Worm (Caenorhabditis elegans): ENCODE data around the gene K01A2.4.
A peak's percentile ranks its signal among the peaks of the same experiment; 100 is the strongest.

K01A2.4 gene

ce11 chrII:337233-337832, 30.1 kb downstream of the K01A2.4 start, which contains the start of gene cpn-2:
cpn-2 (plus strand) TSS chrII:337782.
- no peak for TF ChIP-seq unc-62 (GFP tag; optimal IDR thresholded peaks at IDR 0.05)
- TF ChIP-seq nhr-28 (tag; optimal IDR thresholded peaks at IDR 0.05) = no peak
- TF ChIP-seq nhr-43 (tag; optimal IDR thresholded peaks at IDR 0.05; ENCODE audit: poor library complexity, severe bottlenecking) = no peak
- no peak for TF ChIP-seq mml-1 (tag; optimal IDR thresholded peaks at IDR 0.05)
- TF ChIP-seq daf-12 (tag; optimal IDR thresholded peaks at IDR 0.05) = no peak
- TF ChIP-seq elt-3 (tag; optimal IDR thresholded peaks at IDR 0.05) = no peak
- no peak for TF ChIP-seq unc-39 (tag; optimal IDR thresholded peaks at IDR 0.05)
- no peak for TF ChIP-seq ceh-9 (tag; optimal IDR thresholded peaks at IDR 0.05)
- no peak for TF ChIP-seq fkh-2 (tag; optimal IDR thresholded peaks at IDR 0.05)
- TF ChIP-seq lsy-12 (tag; optimal IDR thresholded peaks at IDR 0.05) = no peak
- no peak for TF ChIP-seq ceh-82 (tag; optimal IDR thresholded peaks at IDR 0.05)
- TF ChIP-seq jun-1 (tag; optimal IDR thresholded peaks at IDR 0.05) = no peak
- TF ChIP-seq R02D3.7 (tag; optimal IDR thresholded peaks at IDR 0.05) = no peak
- TF ChIP-seq egl-27 (tag; optimal IDR thresholded peaks at IDR 0.05) = no peak
- no peak for TF ChIP-seq ztf-11 (tag; optimal IDR thresholded peaks at IDR 0.05)
- TF ChIP-seq sea-2 (GFP tag; optimal IDR thresholded peaks at IDR 0.05) = no peak
- TF ChIP-seq zag-1 (tag; optimal IDR thresholded peaks at IDR 0.05) = no peak
- TF ChIP-seq ceh-16 (tag; optimal IDR thresholded peaks at IDR 0.05) = no peak
- no peak for TF ChIP-seq nhr-67 (tag; optimal IDR thresholded peaks at IDR 0.05)

- TF ChIP-seq unc-39 (tag; optimal IDR thresholded peaks at IDR 0.05) (no peak), ceh-16 (tag; optimal IDR thresholded peaks at IDR 0.05) (no peak), snpc-4 (tag; optimal IDR thresholded peaks at IDR 0.05) (no peak)
These were observed 33.0 kb downstream of the K01A2.4 start, which contains the start of gene clc-31 for ce11 chrII:340224-340623. clc-31 (plus strand) TSS chrII:340524.

- TF ChIP-seq lsy-12 (tag; optimal IDR thresholded peaks at IDR 0.05) = no peak
- no peak for TF ChIP-seq unc-39 (tag; optimal IDR thresholded peaks at IDR 0.05)
- no peak for TF ChIP-seq hmg-11 (tag; optimal IDR thresholded peaks at IDR 0.05)
- TF ChIP-seq nhr-28 (tag; optimal IDR thresholded peaks at IDR 0.05) = no peak
- no peak for TF ChIP-seq sea-2 (GFP tag; optimal IDR thresholded peaks at IDR 0.05)
- no peak for TF ChIP-seq egl-27 (tag; optimal IDR thresholded peaks at IDR 0.05)
- no peak for TF ChIP-seq ceh-16 (tag; optimal IDR thresholded peaks at IDR 0.05)
- no peak for TF ChIP-seq eor-1 (tag; optimal IDR thresholded peaks at IDR 0.05)
- no peak for TF ChIP-seq ceh-28 (tag; optimal IDR thresholded peaks at IDR 0.05)
- no peak for TF ChIP-seq ztf-4 (tag; optimal IDR thresholded peaks at IDR 0.05)
- no peak for TF ChIP-seq mml-1 (tag; optimal IDR thresholded peaks at IDR 0.05)
- TF ChIP-seq elt-1 (tag; optimal IDR thresholded peaks at IDR 0.05) = no peak
These were observed 33.5 kb downstream of the K01A2.4 start for ce11 chrII:340714-341113.

ce11 chrII:341282-341681, 34.0 kb downstream of the K01A2.4 start:
- TF ChIP-seq nfya-1 (tag; optimal IDR thresholded peaks at IDR 0.05; ENCODE audit: insufficient read depth) (peak; percentile 97), nhr-12 (tag; optimal IDR thresholded peaks at IDR 0.05) (no peak)

- no peak for TF ChIP-seq jun-1 (tag; optimal IDR thresholded peaks at IDR 0.05)
- TF ChIP-seq pqm-1 (tag; optimal IDR thresholded peaks at IDR 0.05) = no peak
- TF ChIP-seq ama-1 (optimal IDR thresholded peaks at IDR 0.05) = no peak
- TF ChIP-seq hmg-11 (tag; optimal IDR thresholded peaks at IDR 0.05) = peak; percentile 77
- TF ChIP-seq lsy-12 (tag; optimal IDR thresholded peaks at IDR 0.05) = no peak
- TF ChIP-seq aly-2 (tag; optimal IDR thresholded peaks at IDR 0.05) = no peak
- TF ChIP-seq elt-1 (tag; optimal IDR thresholded peaks at IDR 0.05) = no peak
- TF ChIP-seq ceh-28 (tag; optimal IDR thresholded peaks at IDR 0.05) = no peak
- TF ChIP-seq elt-3 (tag; optimal IDR thresholded peaks at IDR 0.05) = no peak
- no peak for TF ChIP-seq ZK546.5 (tag; optimal IDR thresholded peaks at IDR 0.05)
- no peak for TF ChIP-seq nhr-12 (tag; optimal IDR thresholded peaks at IDR 0.05)
- TF ChIP-seq elt-2 (tag; optimal IDR thresholded peaks at IDR 0.05) = no peak
- TF ChIP-seq snpc-4 (tag; optimal IDR thresholded peaks at IDR 0.05) = no peak
- no peak for TF ChIP-seq ceh-9 (tag; optimal IDR thresholded peaks at IDR 0.05)
- TF ChIP-seq zag-1 (tag; optimal IDR thresholded peaks at IDR 0.05) = no peak
- no peak for TF ChIP-seq skn-1 (tag; optimal IDR thresholded peaks at IDR 0.05)
- TF ChIP-seq fos-1 (tag; optimal IDR thresholded peaks at IDR 0.05) = no peak
- TF ChIP-seq nhr-23 (tag; optimal IDR thresholded peaks at IDR 0.05) = no peak
- no peak for TF ChIP-seq nhr-237 (tag; optimal IDR thresholded peaks at IDR 0.05)
- no peak for TF ChIP-seq eor-1 (tag; optimal IDR thresholded peaks at IDR 0.05)
- peak; percentile 55 for TF ChIP-seq nfya-1 (tag; optimal IDR thresholded peaks at IDR 0.05; ENCODE audit: insufficient read depth)
- no peak for TF ChIP-seq ceh-82 (tag; optimal IDR thresholded peaks at IDR 0.05)
- TF ChIP-seq lin-15B (tag; optimal IDR thresholded peaks at IDR 0.05) = peak; percentile 28
- no peak for TF ChIP-seq fkh-2 (tag; optimal IDR thresholded peaks at IDR 0.05)
- TF ChIP-seq ceh-16 (tag; optimal IDR thresholded peaks at IDR 0.05) = no peak
- TF ChIP-seq R02D3.7 (tag; optimal IDR thresholded peaks at IDR 0.05) = no peak
- no peak for TF ChIP-seq lin-39 (tag; optimal IDR thresholded peaks at IDR 0.05)
- TF ChIP-seq mdl-1 (tag; optimal IDR thresholded peaks at IDR 0.05) = no peak
- no peak for TF ChIP-seq nhr-28 (tag; optimal IDR thresholded peaks at IDR 0.05)
- TF ChIP-seq tbx-2 (tag; optimal IDR thresholded peaks at IDR 0.05) = no peak
- TF ChIP-seq nhr-67 (tag; optimal IDR thresholded peaks at IDR 0.05) = no peak
- no peak for TF ChIP-seq ztf-4 (tag; optimal IDR thresholded peaks at IDR 0.05)
- no peak for TF ChIP-seq nhr-77 (tag; optimal IDR thresholded peaks at IDR 0.05)
- no peak for TF ChIP-seq nhr-25 (tag; optimal IDR thresholded peaks at IDR 0.05)
These were observed 40.5 kb downstream of the K01A2.4 start, which contains the start of gene D1069.3 for ce11 chrII:347734-348133. D1069.3 (minus strand) TSS chrII:347891.

Data from whole organism, L3 larva.